Worm (Caenorhabditis elegans) whole organism, midembryonic: ENCODE measurements around the gene C02F5.12.

Experiments
- T22C8.4 ChIP-seq: fragments of 200-800 bp; sonication (Bioruptor generic); IDR thresholded peaks from 2 replicates; pipeline ENCODE4 v1.3.6; 2022; ENCODE audit warnings: missing genetic modification characterization, missing compliant biosample characterization
- cog-1 ChIP-seq: sonication (generic microtip); optimal IDR thresholded peaks from 2 replicates; lab custom pipeline; 2016; ENCODE audit warnings: missing genetic modification characterization, missing compliant biosample characterization
- flt-1 ChIP-seq: fragments of 200-800 bp; sonication (Bioruptor generic); IDR thresholded peaks from 2 replicates; pipeline ENCODE4 v1.3.6; 2022; ENCODE audit warnings: missing genetic modification characterization, missing compliant biosample characterization
- klf-2 ChIP-seq: fragments of 200-800 bp; sonication (Bioruptor generic); conservative IDR thresholded peaks from 2 replicates; pipeline ENCODE4 v1.3.6; 2022; ENCODE audit warnings: missing genetic modification reagents, missing genetic modification characterization, missing compliant biosample characterization
- med-1 ChIP-seq: sonication (generic microtip); optimal IDR thresholded peaks from 2 replicates; lab custom pipeline; 2017; ENCODE audit warnings: missing genetic modification characterization, mild to moderate bottlenecking, missing compliant biosample characterization, antibody characterized with exemption, missing genetic modification reagents; ENCODE audit not compliant: insufficient read depth
- ref-1 ChIP-seq: fragments of 200-800 bp; sonication (Bioruptor generic); conservative IDR thresholded peaks from 2 replicates; pipeline ENCODE4 v1.3.6; 2022; ENCODE audit warnings: missing genetic modification reagents, missing genetic modification characterization, missing compliant biosample characterization
- tab-1 ChIP-seq: fragments of 200-800 bp; sonication (Bioruptor generic); IDR thresholded peaks from 2 replicates; pipeline ENCODE4 v1.3.6; 2022; ENCODE audit warnings: missing genetic modification characterization, missing compliant biosample characterization
- ztf-23 ChIP-seq: fragments of 200-800 bp; sonication (Bioruptor generic); IDR thresholded peaks from 2 replicates; pipeline ENCODE4 v1.3.6; 2022; ENCODE audit warnings: missing genetic modification reagents, missing genetic modification characterization, missing compliant biosample characterization
- ztf-29 ChIP-seq: fragments of 200-800 bp; sonication (Bioruptor generic); IDR thresholded peaks from 2 replicates; pipeline ENCODE4 v1.3.6; 2022; ENCODE audit warnings: missing genetic modification reagents, missing genetic modification characterization, missing compliant biosample characterization

DNA sequence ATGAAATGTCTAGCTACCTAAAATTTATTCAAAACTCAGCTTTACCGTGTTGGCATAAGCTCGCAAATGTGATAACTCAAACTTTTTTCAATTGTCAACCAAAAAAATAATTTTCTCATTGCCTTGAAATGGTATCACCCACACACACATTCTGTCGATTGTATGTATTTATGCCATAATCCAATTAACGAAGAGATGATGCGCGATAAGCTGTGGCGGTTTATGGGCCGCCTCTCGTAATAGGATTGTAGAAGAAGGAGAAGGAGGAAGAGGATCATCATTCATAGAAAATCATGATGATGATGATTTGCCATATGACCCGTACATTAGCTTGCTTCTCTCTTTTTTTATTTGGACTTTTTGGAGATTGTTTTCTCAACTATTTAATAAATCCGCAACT, 46.4 kb upstream of the C02F5.12 start:
- no peak for TF ChIP-seq ref-1
- no peak for TF ChIP-seq T22C8.4 (GFP tag; lab: Robert Waterston, UW)
- no peak for TF ChIP-seq med-1
- TF ChIP-seq ztf-23 (GFP tag; lab: Robert Waterston, UW) = no peak
- TF ChIP-seq klf-2 (GFP tag; lab: Robert Waterston, UW) = no peak
- no peak for TF ChIP-seq cog-1
- no peak for TF ChIP-seq flt-1 (GFP tag; lab: Robert Waterston, UW)
- TF ChIP-seq ztf-29 (GFP tag; lab: Robert Waterston, UW) = no peak
- TF ChIP-seq tab-1 (GFP tag; lab: Robert Waterston, UW) = no peak
